Fruit fly (Drosophila melanogaster): ENCODE data around the gene CG2187.

- TF ChIP-seq pan (optimal IDR thresholded peaks at IDR 0.05) (no peak), sage (GFP tag; optimal IDR thresholded peaks at IDR 0.05) (no peak), psq (GFP tag; optimal IDR thresholded peaks at IDR 0.05) (no peak), Vsx2 (GFP tag; optimal IDR thresholded peaks at IDR 0.05; ENCODE audit: partially characterized antibody) (no peak), dl (GFP tag; optimal IDR thresholded peaks at IDR 0.05; ENCODE audit: insufficient read depth in 1 of 2, partially characterized antibody in 2 of 2) (no peak), tai (GFP tag; optimal IDR thresholded peaks at IDR 0.05) (no peak), rgr (GFP tag; optimal IDR thresholded peaks at IDR 0.05) (no peak), Jra (GFP tag; optimal IDR thresholded peaks at IDR 0.05) (no peak)
Measured at dm6 chr3R:31805228-31805738, 46.8 kb upstream of the CG2187 start, which contains the start of the genes CG42233 and CG1971.
